Worm (Caenorhabditis elegans): ENCODE results near the gene alh-10.

DNA sequence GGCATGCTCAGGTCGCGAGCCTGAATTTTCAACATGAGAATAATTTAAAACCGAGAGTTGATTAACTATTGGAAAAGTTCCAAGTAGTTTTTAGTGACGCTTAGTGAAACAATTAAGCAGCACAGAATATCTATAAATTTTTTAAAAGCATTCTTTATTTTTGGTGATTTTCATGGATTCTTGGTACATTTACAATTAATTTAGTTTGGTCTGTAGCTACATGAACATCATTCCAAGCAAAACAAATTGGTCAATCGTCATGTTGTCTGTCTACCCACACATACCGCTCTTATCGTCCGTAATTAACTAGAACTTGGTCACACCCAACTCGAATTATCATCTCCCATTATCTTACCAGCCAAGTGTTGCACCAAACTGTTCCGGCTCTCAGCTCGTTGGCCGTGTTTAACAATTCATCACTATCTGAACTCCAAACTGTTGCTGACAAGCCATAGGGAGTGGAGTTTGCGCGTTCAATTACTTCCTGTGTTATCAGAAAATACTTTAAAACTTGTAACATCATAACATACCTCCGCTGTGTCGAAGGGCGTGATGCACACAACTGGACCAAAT, 2.7 kb downstream of the alh-10 start:
- TF ChIP-seq egl-18 (GFP tag; IDR thresholded peaks at IDR 0.05) = no peak
- no peak for TF ChIP-seq C06A6.2 (GFP tag; conservative IDR thresholded peaks at IDR 0.05)
- TF ChIP-seq K11D2.4 (GFP tag; IDR thresholded peaks at IDR 0.05) = no peak
- TF ChIP-seq K12H6.12 (tag; optimal IDR thresholded peaks at IDR 0.05) = no peak
- TF ChIP-seq sdz-38 (tag; optimal IDR thresholded peaks at IDR 0.05) = no peak
- no peak for TF ChIP-seq rec-8 (tag; optimal IDR thresholded peaks at IDR 0.05)
- no peak for TF ChIP-seq ccch-3 (GFP tag; optimal IDR thresholded peaks at IDR 0.05)
- TF ChIP-seq ztf-28 (GFP tag; IDR thresholded peaks at IDR 0.05) = no peak
